Fruit fly (Drosophila melanogaster): Measurements from ENCODE around the gene CG9213.

CG9213 gene

DNA sequence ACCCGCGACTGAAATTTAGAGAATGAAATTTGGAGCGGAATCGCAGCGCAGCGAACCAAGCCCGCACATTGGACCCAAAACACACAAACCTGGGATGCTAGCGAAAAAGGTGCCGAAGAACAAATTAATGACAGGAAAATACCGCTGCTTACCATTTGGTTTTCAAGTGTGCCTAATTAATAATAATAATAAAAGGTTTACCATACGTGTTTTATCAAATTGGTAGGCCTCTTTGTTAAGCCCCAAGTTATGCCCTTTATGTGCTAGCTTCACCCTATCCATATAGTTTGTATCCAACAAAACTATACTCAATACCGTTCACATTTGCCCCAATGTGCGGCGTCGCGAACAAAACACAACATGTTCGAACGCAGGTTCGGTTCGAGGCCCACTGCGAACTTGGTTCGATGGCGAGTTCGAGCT lies 20.1 kb downstream of the CG9213 start, which contains the start of gene Ac13E (continued):
- no peak for TF ChIP-seq BEAF-32 (GFP tag; optimal IDR thresholded peaks at IDR 0.05)
- peak; percentile 90 for TF ChIP-seq caup (GFP tag; optimal IDR thresholded peaks at IDR 0.05; ENCODE audit: severe bottlenecking)
- peak; percentile 94 for TF ChIP-seq org-1 (GFP tag; optimal IDR thresholded peaks at IDR 0.05)
- TF ChIP-seq Max (GFP tag; optimal IDR thresholded peaks at IDR 0.05) = peak; percentile 82
- peak; percentile 56; the same call in 2 of the 3 replicates for TF ChIP-seq CG7963 (GFP tag; IDR thresholded peaks at IDR 0.05; ENCODE audit: partially characterized antibody)
- peak; percentile 91 for TF ChIP-seq CG12659 (GFP tag; optimal IDR thresholded peaks at IDR 0.05)
- peak; percentile 78 for TF ChIP-seq danr (GFP tag; IDR thresholded peaks at IDR 0.05)
- no peak for TF ChIP-seq zf30C (GFP tag; optimal IDR thresholded peaks at IDR 0.05)
- no peak for TF ChIP-seq MESR4 (GFP tag; optimal IDR thresholded peaks at IDR 0.05)
- TF ChIP-seq Stat92E (GFP tag; optimal IDR thresholded peaks at IDR 0.05) = peak in 1 of 3 experiments; percentile 74
- peak; percentile 83 for TF ChIP-seq Spps (tag; optimal IDR thresholded peaks at IDR 0.05)
- peak; percentile 85 for TF ChIP-seq ATbp (GFP tag; optimal IDR thresholded peaks at IDR 0.05)
- peak; percentile 94 for TF ChIP-seq Hmr (GFP tag; optimal IDR thresholded peaks at IDR 0.05)
- no peak for TF ChIP-seq stwl (tag; optimal IDR thresholded peaks at IDR 0.05)
- peak; percentile 91 for TF ChIP-seq dysf (GFP tag; IDR thresholded peaks at IDR 0.05)
- peak; percentile 75 for TF ChIP-seq oc (tag; optimal IDR thresholded peaks at IDR 0.05)
- peak; percentile 76 for TF ChIP-seq CG12155 (GFP tag; optimal IDR thresholded peaks at IDR 0.05)
- peak; percentile 57 for TF ChIP-seq CG12236 (GFP tag; optimal IDR thresholded peaks at IDR 0.05)
- TF ChIP-seq cas (GFP tag; IDR thresholded peaks at IDR 0.05) = peak; percentile 60
- peak; percentile 90 for TF ChIP-seq CG9727 (GFP tag; optimal IDR thresholded peaks at IDR 0.05)
- peak; percentile 83 for TF ChIP-seq trem (tag; optimal IDR thresholded peaks at IDR 0.05)
- peak; percentile 69 for TF ChIP-seq sd (tag; optimal IDR thresholded peaks at IDR 0.05)
- TF ChIP-seq gt (GFP tag; IDR thresholded peaks at IDR 0.05) = 0 out of 2 replicates have a peak, but pooled peaks have one; percentile 30
- TF ChIP-seq CG16863 (GFP tag; optimal IDR thresholded peaks at IDR 0.05) = peak; percentile 82
- peak; percentile 59 for TF ChIP-seq her (GFP tag; optimal IDR thresholded peaks at IDR 0.05)
- peak; percentile 72 for TF ChIP-seq nerfin-2 (GFP tag; IDR thresholded peaks at IDR 0.05; ENCODE audit: partially characterized antibody)
- peak; percentile 80 for TF ChIP-seq Awh (GFP tag; IDR thresholded peaks at IDR 0.05)
- peak; percentile 81 for TF ChIP-seq CG10147 (GFP tag; optimal IDR thresholded peaks at IDR 0.05)
- TF ChIP-seq CG15696 (tag; optimal IDR thresholded peaks at IDR 0.05) = peak; percentile 88
- TF ChIP-seq gsb (GFP tag; IDR thresholded peaks at IDR 0.05) = peak; percentile 82
- TF ChIP-seq zfh2 (GFP tag; optimal IDR thresholded peaks at IDR 0.05) = peak; percentile 64
- TF ChIP-seq CG11247 (GFP tag; IDR thresholded peaks at IDR 0.05) = peak; percentile 78
- TF ChIP-seq CrebB (tag; optimal IDR thresholded peaks at IDR 0.05) = peak; percentile 76
- TF ChIP-seq Dp (GFP tag; optimal IDR thresholded peaks at IDR 0.05) = no peak
- peak; percentile 84 for TF ChIP-seq Gug (GFP tag; IDR thresholded peaks at IDR 0.05)
- peak; percentile 22 for TF ChIP-seq CG14965 (GFP tag; optimal IDR thresholded peaks at IDR 0.05; ENCODE audit: borderline replicate concordance)
- TF ChIP-seq Tbp (GFP tag; optimal IDR thresholded peaks at IDR 0.05) = no peak
- TF ChIP-seq CG12219 (GFP tag; optimal IDR thresholded peaks at IDR 0.05) = peak; percentile 84
- peak; percentile 66 for TF ChIP-seq CG31388 (GFP tag; optimal IDR thresholded peaks at IDR 0.05)
- no peak for TF ChIP-seq yki (optimal IDR thresholded peaks at IDR 0.05)
- peak; percentile 93 for TF ChIP-seq CG15269 (tag; optimal IDR thresholded peaks at IDR 0.05)
- TF ChIP-seq unc-4 (GFP tag; IDR thresholded peaks at IDR 0.05; ENCODE audit: partially characterized antibody) = no peak
- TF ChIP-seq CG11696 (GFP tag; IDR thresholded peaks at IDR 0.05) = no peak
- TF ChIP-seq CG4424 (GFP tag; optimal IDR thresholded peaks at IDR 0.05) = peak; percentile 91
- TF ChIP-seq CG12769 (tag; optimal IDR thresholded peaks at IDR 0.05) = peak; percentile 90
- TF ChIP-seq CoRest (tag; optimal IDR thresholded peaks at IDR 0.05) = peak; percentile 93
- TF ChIP-seq Bgb (GFP tag; IDR thresholded peaks at IDR 0.05; ENCODE audit: partially characterized antibody) = peak; percentile 58
- TF ChIP-seq Ada2b (GFP tag; IDR thresholded peaks at IDR 0.05) = peak; percentile 82
- peak; percentile 84 for TF ChIP-seq Abd-B (GFP tag; optimal IDR thresholded peaks at IDR 0.05)
- TF ChIP-seq Gsc (GFP tag; IDR thresholded peaks at IDR 0.05) = peak; percentile 59
